Worm (Caenorhabditis elegans) whole organism, late embryonic: Measurements from ENCODE around the gene grd-7.

ENCODE experiments used
- C08G9.2 ChIP-seq: sonication (generic microtip); optimal IDR thresholded peaks from 2 replicates; lab custom pipeline; 2016; ENCODE audit warnings: mild to moderate bottlenecking, missing genetic modification characterization, moderate library complexity, missing compliant biosample characterization
- Y22D7AL.16 ChIP-seq: sonication (generic microtip); optimal IDR thresholded peaks from 2 replicates; lab custom pipeline; 2016; ENCODE audit warnings: missing genetic modification characterization, missing compliant biosample characterization
- ahr-1 ChIP-seq: sonication (generic microtip); optimal IDR thresholded peaks from 2 replicates; lab custom pipeline; 2016; ENCODE audit warnings: missing genetic modification characterization, missing compliant biosample characterization
- ceh-18 ChIP-seq: sonication (generic microtip); optimal IDR thresholded peaks from 2 replicates; lab custom pipeline; 2016; ENCODE audit warnings: missing genetic modification characterization, missing compliant biosample characterization
- ceh-24 ChIP-seq: sonication (generic microtip); optimal IDR thresholded peaks from 2 replicates; lab custom pipeline; 2016; ENCODE audit warnings: mild to moderate bottlenecking, missing genetic modification characterization, missing compliant biosample characterization
- ceh-45 ChIP-seq: fragments of 200-800 bp; sonication (Bioruptor generic); IDR thresholded peaks from 2 replicates; pipeline ENCODE4 v1.3.6; 2022; ENCODE audit warnings: missing genetic modification reagents, missing genetic modification characterization, missing compliant biosample characterization
- che-1 ChIP-seq: sonication (generic microtip); optimal IDR thresholded peaks from 2 replicates; lab custom pipeline; 2016; ENCODE audit warnings: mild to moderate bottlenecking, missing genetic modification characterization, missing compliant biosample characterization
- dve-1 ChIP-seq: sonication (generic microtip); optimal IDR thresholded peaks from 2 replicates; lab custom pipeline; 2017; ENCODE audit warnings: antibody characterized with exemption, mild to moderate bottlenecking, missing genetic modification characterization, missing compliant biosample characterization
- elt-2 ChIP-seq: sonication (generic microtip); optimal IDR thresholded peaks from 2 replicates; lab custom pipeline; 2016; ENCODE audit warnings: missing genetic modification reagents, missing genetic modification characterization, missing compliant biosample characterization
- elt-4 ChIP-seq: sonication (generic microtip); optimal IDR thresholded peaks from 2 replicates; lab custom pipeline; 2016; ENCODE audit warnings: missing genetic modification characterization, missing compliant biosample characterization
- ets-4 ChIP-seq: sonication (generic microtip); optimal IDR thresholded peaks from 2 replicates; lab custom pipeline; 2016; ENCODE audit warnings: missing genetic modification characterization, missing compliant biosample characterization
- fax-1 ChIP-seq: sonication (generic microtip); optimal IDR thresholded peaks from 2 replicates; lab custom pipeline; 2016; ENCODE audit warnings: missing genotype, missing genetic modification characterization, missing compliant biosample characterization
- fkh-6 ChIP-seq: sonication (generic microtip); optimal IDR thresholded peaks from 2 replicates; lab custom pipeline; 2016; ENCODE audit warnings: missing genetic modification characterization, missing compliant biosample characterization
- hlh-30 ChIP-seq: sonication (generic microtip); optimal IDR thresholded peaks from 2 replicates; lab custom pipeline; 2017; ENCODE audit warnings: antibody characterized with exemption, missing genetic modification characterization, missing compliant biosample characterization; ENCODE audit not compliant: insufficient read depth
- lim-6 ChIP-seq: sonication (generic microtip); optimal IDR thresholded peaks from 2 replicates; lab custom pipeline; 2016; ENCODE audit warnings: missing genetic modification characterization, missing compliant biosample characterization
- lin-11 ChIP-seq: fragments of 200-800 bp; sonication (Bioruptor generic); optimal IDR thresholded peaks from 2 replicates; lab custom pipeline; 2018; ENCODE audit warnings: mild to moderate bottlenecking, missing genetic modification characterization, missing compliant biosample characterization
- nfya-1 ChIP-seq: sonication (generic microtip); optimal IDR thresholded peaks from 2 replicates; lab custom pipeline; 2017; ENCODE audit warnings: missing genetic modification characterization, mild to moderate bottlenecking, missing compliant biosample characterization, antibody characterized with exemption, moderate library complexity
- nhr-11 ChIP-seq: fragments of 150-350 bp; optimal IDR thresholded peaks from 2 replicates; lab custom pipeline; 2014; ENCODE audit warnings: missing biosample characterization, missing genetic modification characterization
- nhr-232 ChIP-seq: sonication (generic microtip); optimal IDR thresholded peaks from 2 replicates; lab custom pipeline; 2016; ENCODE audit warnings: missing genetic modification characterization, missing compliant biosample characterization
- npax-4 ChIP-seq: sonication (generic microtip); optimal IDR thresholded peaks from 2 replicates; lab custom pipeline; 2016; ENCODE audit warnings: missing genetic modification characterization, missing compliant biosample characterization
- pag-3 ChIP-seq: sonication (generic microtip); optimal IDR thresholded peaks from 2 replicates; lab custom pipeline; 2016; ENCODE audit warnings: missing compliant biosample characterization, missing genetic modification characterization, borderline replicate concordance
- pax-1 ChIP-seq: fragments of 150-350 bp; optimal IDR thresholded peaks from 2 replicates; lab custom pipeline; 2014; ENCODE audit warnings: missing biosample characterization, missing genetic modification characterization
- pqm-1 ChIP-seq: sonication (generic microtip); optimal IDR thresholded peaks from 2 replicates; lab custom pipeline; 2016; ENCODE audit warnings: missing genetic modification characterization, missing compliant biosample characterization
- pros-1 ChIP-seq: fragments of 150-350 bp; optimal IDR thresholded peaks from 2 replicates; lab custom pipeline; 2014; ENCODE audit warnings: missing biosample characterization, missing genetic modification reagents, missing genetic modification characterization
- ref-2 ChIP-seq: sonication (generic microtip); optimal IDR thresholded peaks from 2 replicates; lab custom pipeline; 2016; ENCODE audit warnings: missing genetic modification characterization, missing compliant biosample characterization
- sdc-2 ChIP-seq: sonication (generic microtip); optimal IDR thresholded peaks from 2 replicates; lab custom pipeline; 2016; ENCODE audit warnings: missing genotype, missing genetic modification characterization, missing compliant biosample characterization
- sox-2 ChIP-seq: fragments of 200-800 bp; sonication (Bioruptor generic); IDR thresholded peaks from 2 replicates; pipeline ENCODE4 v1.3.6; 2022; ENCODE audit warnings: missing genetic modification reagents, missing genetic modification characterization, missing compliant biosample characterization
- syd-9 ChIP-seq: sonication (generic microtip); optimal IDR thresholded peaks from 2 replicates; lab custom pipeline; 2016; ENCODE audit warnings: mild to moderate bottlenecking, missing genetic modification characterization, moderate library complexity, missing compliant biosample characterization
- tbx-2 ChIP-seq: sonication (generic microtip); optimal IDR thresholded peaks from 2 replicates; lab custom pipeline; 2016; ENCODE audit warnings: missing genetic modification characterization, missing compliant biosample characterization
- tbx-7 ChIP-seq: sonication (generic microtip); optimal IDR thresholded peaks from 2 replicates; lab custom pipeline; 2016; ENCODE audit warnings: missing genotype, missing genetic modification characterization, missing compliant biosample characterization
- ttx-3 ChIP-seq: sonication (generic microtip); optimal IDR thresholded peaks from 2 replicates; lab custom pipeline; 2016; ENCODE audit warnings: missing genetic modification reagents, missing genetic modification characterization, missing compliant biosample characterization
- unc-86 ChIP-seq: sonication (generic microtip); optimal IDR thresholded peaks from 2 replicates; lab custom pipeline; 2016; ENCODE audit warnings: missing genetic modification characterization, missing compliant biosample characterization

grd-7 gene

DNA sequence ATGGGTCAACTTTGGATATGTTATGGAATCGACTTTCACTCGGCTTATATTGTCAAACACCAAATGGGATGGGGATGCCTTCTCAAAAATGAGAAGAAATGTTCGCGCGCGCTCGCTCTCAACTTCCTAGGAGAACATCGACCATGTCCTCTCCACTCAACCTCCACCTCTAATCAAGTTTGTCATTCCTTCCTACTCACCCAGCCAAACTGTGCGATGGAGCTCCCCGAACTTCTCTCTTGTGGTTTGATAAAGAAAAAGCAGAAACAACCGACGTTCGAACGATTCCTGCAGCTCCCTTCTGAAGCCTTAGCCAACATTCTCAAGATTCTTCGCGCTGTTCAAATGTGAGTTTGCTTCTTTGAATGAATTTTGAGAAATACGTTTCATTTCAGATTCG, 44.0 kb upstream of the grd-7 start:
- no peak for TF ChIP-seq lim-6 (tag; lab: Kevin White, UChicago)

DNA sequence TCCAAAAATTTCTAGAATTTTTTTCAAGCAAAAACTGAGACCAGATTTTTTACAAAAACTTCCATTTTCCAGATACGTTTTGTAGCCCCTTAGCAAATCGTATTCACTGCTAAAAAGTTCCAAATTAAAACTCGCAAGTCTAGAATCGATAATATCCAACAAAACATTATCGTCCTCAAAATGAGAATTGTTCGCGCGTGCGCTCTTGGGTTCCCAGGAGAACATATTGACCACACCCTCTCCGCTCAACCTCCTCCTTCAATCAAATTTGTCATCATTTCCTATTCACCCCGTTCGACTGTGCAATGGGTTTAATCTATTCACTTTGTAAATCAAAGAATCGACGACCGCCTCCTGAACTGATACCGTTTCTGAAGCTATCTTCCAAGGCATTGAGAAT, 42.6 kb upstream of the grd-7 start:
- TF ChIP-seq syd-9 (tag; lab: Kevin White, UChicago) (no peak), sox-2 (GFP tag; lab: Robert Waterston, UW) (no peak), ceh-45 (GFP tag; lab: Robert Waterston, UW) (no peak), npax-4 (tag; lab: Kevin White, UChicago) (no peak)
- TF ChIP-seq, all 69 proteins: peak for 0

DNA sequence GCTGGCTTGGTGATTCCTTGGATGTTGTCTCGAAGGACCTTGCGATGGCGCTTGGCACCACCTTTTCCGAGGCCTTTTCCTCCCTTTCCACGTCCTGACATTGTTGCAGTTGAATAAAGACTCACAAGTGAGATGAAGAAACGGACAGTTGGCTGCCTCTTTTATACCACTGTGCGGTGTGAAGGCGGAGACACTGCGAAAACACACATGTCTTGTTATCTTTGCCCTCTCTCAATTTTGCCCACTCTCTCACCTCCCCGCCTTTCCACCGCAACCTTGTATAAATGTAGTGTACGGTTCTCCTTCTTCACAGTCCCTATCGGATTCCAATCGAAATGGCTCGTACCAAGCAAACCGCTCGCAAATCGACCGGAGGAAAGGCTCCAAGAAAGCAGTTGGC, 40.5 kb upstream of the grd-7 start, which contains the start of the genes his-38 and his-40:
TSS of gene his-38 (minus strand) at position 101 of the 400 bp plus-strand sequence.
TSS of gene his-40 (plus strand) at position 336 of the 400 bp plus-strand sequence.
- TF ChIP-seq ceh-24 (no peak), syd-9 (tag; lab: Kevin White, UChicago) (no peak)

DNA sequence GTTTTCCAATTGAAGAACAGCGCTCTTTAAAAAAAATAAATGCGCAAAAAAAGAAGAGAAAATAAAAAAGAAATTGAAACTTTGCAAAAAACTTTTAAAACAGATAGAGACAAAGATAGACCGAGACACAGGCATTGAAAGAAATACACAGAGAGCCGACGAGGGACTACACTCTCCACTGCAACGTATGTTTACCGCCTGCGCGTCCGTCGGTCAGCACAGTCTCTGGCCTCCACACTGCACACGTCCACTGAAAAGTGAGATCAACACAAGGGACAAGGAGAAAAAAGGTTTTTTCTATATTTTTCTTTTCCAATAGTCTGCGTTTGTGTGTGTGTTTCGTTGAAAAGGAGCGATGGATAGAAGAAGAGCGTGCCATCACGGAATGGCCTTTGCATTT, 37.2 kb upstream of the grd-7 start:
- no peak for TF ChIP-seq tbx-2 (tag; lab: Kevin White, UChicago)
- TF ChIP-seq dve-1 (tag; lab: Kevin White, UChicago) = peak; percentile 16
- peak; percentile 32 for TF ChIP-seq ceh-18 (tag; lab: Kevin White, UChicago)
- peak; percentile 63 for TF ChIP-seq nfya-1 (tag; lab: Kevin White, UChicago)

DNA sequence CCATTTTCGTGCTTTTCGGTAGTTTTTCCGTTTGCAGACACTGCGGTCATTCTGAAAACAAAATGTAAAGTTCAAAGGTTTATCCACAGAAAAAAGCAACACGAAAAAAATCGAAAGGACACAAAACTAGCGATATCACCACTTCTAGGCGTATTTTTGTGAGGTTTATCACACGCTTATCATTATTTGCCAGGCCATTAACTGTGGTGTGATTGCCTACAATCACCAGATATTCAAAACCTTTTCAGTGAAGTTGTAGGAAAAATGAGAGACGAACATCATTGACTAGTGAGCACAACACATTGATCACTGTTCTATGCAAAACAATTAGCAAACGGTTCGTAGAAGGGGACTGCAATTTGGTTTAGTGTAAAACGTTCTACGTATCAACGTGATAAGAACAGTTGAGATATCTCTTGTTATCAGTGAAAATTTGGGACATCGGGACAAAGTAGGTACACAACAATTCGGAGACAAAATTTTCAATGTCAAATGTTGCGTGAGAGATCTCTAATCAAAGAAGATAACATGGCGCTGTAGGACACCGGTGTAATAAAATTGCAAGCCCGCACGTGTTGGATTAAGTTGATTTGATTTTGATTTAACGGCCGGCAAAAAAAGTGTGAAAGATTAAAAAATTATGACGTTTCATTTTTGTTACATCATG, 36.4 kb upstream of the grd-7 start, which contains the start of gene sur-5:
TSS of gene sur-5 (minus strand) at position 51 of the 667 bp plus-strand sequence.
- no peak for TF ChIP-seq ceh-45 (GFP tag; lab: Robert Waterston, UW)
- no peak for TF ChIP-seq pag-3 (tag; lab: Kevin White, UChicago)
- TF ChIP-seq lin-11 = no peak
- TF ChIP-seq elt-2 = peak; percentile 87
- no peak for TF ChIP-seq ceh-24

DNA sequence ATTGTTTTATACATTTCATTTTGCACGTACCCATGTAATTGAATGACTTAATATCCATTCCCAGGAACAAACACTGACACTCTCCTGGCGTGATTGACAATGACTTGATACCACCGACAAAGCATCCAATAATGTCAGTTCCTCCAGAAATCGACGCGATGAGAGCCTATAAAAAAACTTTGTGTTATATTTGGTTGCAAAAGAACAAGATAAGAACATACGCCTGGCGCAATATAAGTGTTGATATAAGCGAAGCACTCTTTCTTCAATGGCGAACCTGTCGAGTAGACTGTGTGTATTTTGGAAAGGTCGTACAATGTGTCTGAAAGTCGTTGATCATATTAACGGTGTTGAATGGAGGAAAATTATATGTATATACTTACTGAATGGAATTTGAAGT, 33.8 kb upstream of the grd-7 start:
- TF ChIP-seq che-1 (tag; lab: Kevin White, UChicago) = no peak
- no peak for TF ChIP-seq syd-9 (tag; lab: Kevin White, UChicago)
- no peak for TF ChIP-seq pros-1 (tag; lab: Kevin White, UChicago)
- no peak for TF ChIP-seq elt-4 (tag; lab: Kevin White, UChicago)
- no peak for TF ChIP-seq tbx-7 (tag; lab: Kevin White, UChicago)
- TF ChIP-seq ttx-3 (tag; lab: Kevin White, UChicago) = no peak
- TF ChIP-seq hlh-30 = no peak
- no peak for TF ChIP-seq ref-2

DNA sequence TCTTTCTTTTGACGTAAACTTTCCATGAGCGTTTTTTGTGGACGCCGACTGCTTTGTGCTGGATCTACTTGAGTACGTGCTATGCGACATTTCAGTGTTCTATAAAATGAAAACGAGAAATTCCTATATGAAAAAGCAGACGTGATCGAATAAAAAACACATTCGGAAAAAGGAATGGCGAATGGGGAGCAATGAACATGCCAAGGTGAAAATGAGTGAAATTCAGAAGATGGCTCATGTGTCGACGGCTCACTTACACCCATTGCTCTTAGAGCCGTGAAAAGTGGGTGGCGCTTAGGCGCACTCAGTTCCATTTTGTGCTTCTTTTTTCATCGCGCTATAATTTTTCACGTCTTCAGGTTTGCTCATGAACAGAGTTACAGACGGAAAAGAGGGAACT, 29.4 kb upstream of the grd-7 start, which contains the start of gene K03A1.4:
TSS of gene K03A1.4 (minus strand) at position 101 of the 400 bp plus-strand sequence.
- TF ChIP-seq fax-1 (tag; lab: Kevin White, UChicago) (no peak), dve-1 (tag; lab: Kevin White, UChicago) (no peak), nhr-232 (tag; lab: Kevin White, UChicago) (no peak), ahr-1 (tag; lab: Kevin White, UChicago) (no peak), sdc-2 (tag; lab: Kevin White, UChicago) (no peak), Y22D7AL.16 (no peak), fkh-6 (tag; lab: Kevin White, UChicago) (no peak), pag-3 (tag; lab: Kevin White, UChicago) (no peak), unc-86 (no peak), ceh-18 (tag; lab: Kevin White, UChicago) (no peak), C08G9.2 (tag; lab: Kevin White, UChicago) (no peak), nhr-11 (no peak), lin-11 (no peak), pax-1 (no peak), pqm-1 (tag; lab: Kevin White, UChicago) (no peak), pros-1 (tag; lab: Kevin White, UChicago) (no peak), ets-4 (tag; lab: Kevin White, UChicago) (no peak)
